Worm (Caenorhabditis elegans) whole organism, late embryonic: ENCODE measurements around the gene elpc-4.

Experiments used
- ama-1 ChIP-seq: fragments of 150-350 bp; optimal IDR thresholded peaks from 2 replicates; lab custom pipeline; 2014
- ceh-22 ChIP-seq: sonication (generic microtip); optimal IDR thresholded peaks from 2 replicates; lab custom pipeline; 2017; ENCODE audit warnings: missing biosample characterization, missing genetic modification characterization
- ceh-30 ChIP-seq: fragments of 150-350 bp; optimal IDR thresholded peaks from 2 replicates; lab custom pipeline; 2014; ENCODE audit warnings: missing biosample characterization, missing genetic modification characterization
- ceh-48 ChIP-seq: sonication (generic microtip); optimal IDR thresholded peaks from 2 replicates; lab custom pipeline; 2016; ENCODE audit warnings: missing genetic modification characterization, inconsistent platforms, missing compliant biosample characterization
- nhr-11 ChIP-seq: fragments of 150-350 bp; optimal IDR thresholded peaks from 2 replicates; lab custom pipeline; 2014; ENCODE audit warnings: missing biosample characterization, missing genetic modification characterization
- odd-2 ChIP-seq: sonication (generic microtip); optimal IDR thresholded peaks from 2 replicates; lab custom pipeline; 2017; ENCODE audit warnings: antibody characterized with exemption, mild to moderate bottlenecking, missing genetic modification characterization, missing compliant biosample characterization
- pqm-1 ChIP-seq: sonication (generic microtip); optimal IDR thresholded peaks from 2 replicates; lab custom pipeline; 2016; ENCODE audit warnings: missing genetic modification characterization, missing compliant biosample characterization
- rnt-1 ChIP-seq: sonication (generic microtip); optimal IDR thresholded peaks from 2 replicates; lab custom pipeline; 2016; ENCODE audit warnings: missing genetic modification characterization, missing compliant biosample characterization
- syd-9 ChIP-seq: sonication (generic microtip); optimal IDR thresholded peaks from 2 replicates; lab custom pipeline; 2016; ENCODE audit warnings: mild to moderate bottlenecking, missing genetic modification characterization, moderate library complexity, missing compliant biosample characterization

ce11 chrIV:8022035-8022673, 5.4 kb downstream of the elpc-4 start, which contains the start of gene C26B2.2:
- no peak for TF ChIP-seq ceh-22 (tag; lab: Kevin White, UChicago)
- TF ChIP-seq ama-1 (lab: Kevin White, UChicago), result no peak
- no peak for TF ChIP-seq odd-2 (tag; lab: Kevin White, UChicago)
- no peak for TF ChIP-seq syd-9 (tag; lab: Kevin White, UChicago)
- TF ChIP-seq rnt-1, result no peak
- no peak for TF ChIP-seq ceh-30 (tag; lab: Kevin White, UChicago)
- no peak for TF ChIP-seq ceh-48 (tag; lab: Kevin White, UChicago)
- TF ChIP-seq pqm-1 (tag; lab: Kevin White, UChicago), result no peak
- no peak for TF ChIP-seq nhr-11 (tag; lab: Kevin White, UChicago)
